Worm (Caenorhabditis elegans) whole organism, L4 larva: ENCODE data around the gene T14B4.3.

Experiments used
- F44E2.7 ChIP-seq: fragments of 200-800 bp; sonication (Bioruptor generic); IDR thresholded peaks from 2 replicates; pipeline ENCODE4 v2.1.2; 2022; ENCODE audit warnings: missing genetic modification characterization, missing compliant biosample characterization
- T26A8.4 ChIP-seq: fragments of 200-800 bp; sonication (Bioruptor generic); IDR thresholded peaks from 2 replicates; pipeline ENCODE4 v1.3.6; 2022; ENCODE audit warnings: missing genetic modification characterization, missing compliant biosample characterization
- aha-1 ChIP-seq: fragments of 150-350 bp; peaks from one replicate; lab custom pipeline; 2014; ENCODE audit warnings: missing biosample characterization, missing genetic modification characterization
- attf-4 ChIP-seq: sonication (generic microtip); optimal IDR thresholded peaks from 3 replicates; lab custom pipeline; 2017; ENCODE audit warnings: missing biosample characterization, missing genetic modification characterization
- ceh-32 ChIP-seq: sonication (generic microtip); optimal IDR thresholded peaks from 2 replicates; lab custom pipeline; 2016; ENCODE audit warnings: mild to moderate bottlenecking, missing genetic modification characterization, missing compliant biosample characterization; ENCODE audit not compliant: poor library complexity
- ceh-62 ChIP-seq: sonication (generic microtip); optimal IDR thresholded peaks from 2 replicates; lab custom pipeline; 2017; ENCODE audit warnings: missing biosample characterization, missing genetic modification characterization
- ces-1 ChIP-seq: fragments of 150-350 bp; sonication (generic microtip); optimal IDR thresholded peaks from 4 replicates; lab custom pipeline; 2014; ENCODE audit warnings: missing biosample characterization, missing genetic modification reagents, missing genetic modification characterization
- cey-2 ChIP-seq: sonication (generic microtip); optimal IDR thresholded peaks from 3 replicates; lab custom pipeline; 2017; ENCODE audit warnings: missing genetic modification characterization, mild to moderate bottlenecking, missing compliant biosample characterization, antibody characterized with exemption, borderline replicate concordance; ENCODE audit not compliant: insufficient read depth
- ctbp-1 ChIP-seq: fragments of 200-800 bp; sonication (Bioruptor generic); IDR thresholded peaks from 2 replicates; pipeline ENCODE4 v1.3.6; 2022; ENCODE audit warnings: missing genetic modification reagents, missing genetic modification characterization, missing compliant biosample characterization
- daf-12 ChIP-seq: fragments of 150-350 bp; optimal IDR thresholded peaks from 2 replicates; lab custom pipeline; 2014; ENCODE audit warnings: missing biosample characterization, missing genetic modification reagents, missing genetic modification characterization
- dmd-8 ChIP-seq: fragments of 200-800 bp; sonication (Bioruptor generic); IDR thresholded peaks from 2 replicates; pipeline ENCODE4 v1.3.6; 2022; ENCODE audit warnings: missing genetic modification characterization, missing compliant biosample characterization
- egl-43 ChIP-seq: fragments of 200-800 bp; sonication (Bioruptor generic); IDR thresholded peaks from 2 replicates; pipeline ENCODE4 v1.3.6; 2022; ENCODE audit warnings: missing genetic modification reagents, missing genetic modification characterization, missing compliant biosample characterization
- lim-7 ChIP-seq: fragments of 200-800 bp; sonication (Bioruptor generic); IDR thresholded peaks from 2 replicates; pipeline ENCODE4 v1.3.6; 2022; ENCODE audit warnings: missing genetic modification characterization, missing compliant biosample characterization
- lin-1 ChIP-seq: fragments of 200-800 bp; sonication (Bioruptor generic); IDR thresholded peaks from 2 replicates; pipeline ENCODE4 v1.3.6; 2022; ENCODE audit warnings: missing genetic modification reagents, missing genetic modification characterization, missing compliant biosample characterization
- lin-15B ChIP-seq: fragments of 150-350 bp; sonication (generic microtip); optimal IDR thresholded peaks from 3 replicates; lab custom pipeline; 2014; ENCODE audit warnings: missing biosample characterization, missing genetic modification characterization
- lin-29 ChIP-seq: fragments of 200-800 bp; sonication (Bioruptor generic); IDR thresholded peaks from 2 replicates; pipeline ENCODE4 v1.3.6; 2022; ENCODE audit warnings: missing genetic modification reagents, missing genetic modification characterization, missing compliant biosample characterization
- lir-3 ChIP-seq: sonication (generic microtip); optimal IDR thresholded peaks from 2 replicates; lab custom pipeline; 2016; ENCODE audit warnings: mild to moderate bottlenecking, missing genetic modification characterization, missing compliant biosample characterization
- lsy-2 ChIP-seq, 2 experiments: fragments of 150-350 bp in 1 of 2; sonication (generic microtip) in 1 of 2; optimal IDR thresholded peaks; 2 replicates each; lab custom pipeline; 2014 to 2017; ENCODE audit warnings: missing biosample characterization in 2 of 2, missing genetic modification characterization in 2 of 2
- madf-5 ChIP-seq, 2 experiments: fragments of 200-800 bp; sonication (Bioruptor generic); IDR thresholded peaks; 2 replicates each; pipeline ENCODE4 v1.3.6; 2022; ENCODE audit warnings: missing compliant biosample characterization in 2 of 2, missing genetic modification characterization in 2 of 2
- mep-1 ChIP-seq: fragments of 150-350 bp; sonication (generic microtip); optimal IDR thresholded peaks from 3 replicates; lab custom pipeline; 2014; ENCODE audit warnings: missing biosample characterization, missing genetic modification characterization
- mes-2 ChIP-seq: sonication (generic microtip); optimal IDR thresholded peaks from 2 replicates; lab custom pipeline; 2016; ENCODE audit warnings: missing genotype, mild to moderate bottlenecking, missing genetic modification characterization, missing compliant biosample characterization; ENCODE audit not compliant: poor library complexity, severe bottlenecking
- nhr-28 ChIP-seq: fragments of 150-350 bp; optimal IDR thresholded peaks from 2 replicates; lab custom pipeline; 2014; ENCODE audit warnings: missing biosample characterization, missing genetic modification characterization
- rbr-2 ChIP-seq: sonication (generic microtip); optimal IDR thresholded peaks from 2 replicates; lab custom pipeline; 2016; ENCODE audit warnings: missing genotype, missing genetic modification characterization, missing compliant biosample characterization
- sdz-12 ChIP-seq: fragments of 200-800 bp; sonication (Bioruptor generic); optimal IDR thresholded peaks from 2 replicates; lab custom pipeline; 2018; ENCODE audit warnings: mild to moderate bottlenecking, missing genetic modification characterization, missing compliant biosample characterization
- set-16 ChIP-seq: fragments of 200-800 bp; sonication (Bioruptor generic); IDR thresholded peaks from 2 replicates; pipeline ENCODE4 v1.3.6; 2022; ENCODE audit warnings: missing genetic modification reagents, missing genetic modification characterization, missing compliant biosample characterization
- skn-1 ChIP-seq: fragments of 150-350 bp; optimal IDR thresholded peaks from 2 replicates; lab custom pipeline; 2014; ENCODE audit warnings: missing biosample characterization, missing genetic modification characterization
- snpc-1.2 ChIP-seq: fragments of 200-800 bp; sonication (Bioruptor generic); IDR thresholded peaks from 2 replicates; pipeline ENCODE4 v1.3.6; 2022; ENCODE audit warnings: missing genetic modification reagents, missing genetic modification characterization, missing compliant biosample characterization
- spr-3 ChIP-seq: fragments of 200-800 bp; sonication (Bioruptor generic); optimal IDR thresholded peaks from 2 replicates; lab custom pipeline; 2018; ENCODE audit warnings: mild to moderate bottlenecking, missing genetic modification characterization, missing compliant biosample characterization
- tag-97 ChIP-seq: fragments of 200-800 bp; sonication (Bioruptor generic); IDR thresholded peaks from 2 replicates; pipeline ENCODE4 v1.3.6; 2022; ENCODE audit warnings: missing genetic modification characterization, missing compliant biosample characterization
- tra-1 ChIP-seq: fragments of 200-800 bp; sonication (Bioruptor generic); IDR thresholded peaks from 2 replicates; pipeline ENCODE4 v1.3.6; 2022; ENCODE audit warnings: missing genetic modification reagents, missing genetic modification characterization, missing compliant biosample characterization
- unc-130 ChIP-seq: sonication (generic microtip); optimal IDR thresholded peaks from 2 replicates; lab custom pipeline; 2016; ENCODE audit warnings: missing genetic modification reagents, missing genetic modification characterization, missing compliant biosample characterization
- vab-7 ChIP-seq: fragments of 200-800 bp; sonication (Bioruptor generic); IDR thresholded peaks from 2 replicates; pipeline ENCODE4 v1.3.6; 2022; ENCODE audit warnings: missing genetic modification reagents, missing genetic modification characterization, missing compliant biosample characterization
- zfp-2 ChIP-seq: sonication (generic microtip); optimal IDR thresholded peaks from 2 replicates; lab custom pipeline; 2016; ENCODE audit warnings: mild to moderate bottlenecking, missing genetic modification characterization, missing compliant biosample characterization
- zip-11 ChIP-seq: fragments of 200-800 bp; sonication (Bioruptor generic); IDR thresholded peaks from 2 replicates; pipeline ENCODE4 v1.3.6; 2022; ENCODE audit warnings: missing genetic modification characterization, missing compliant biosample characterization
- zip-2 ChIP-seq: fragments of 150-350 bp; optimal IDR thresholded peaks from 2 replicates; lab custom pipeline; 2014; ENCODE audit warnings: missing biosample characterization, missing genetic modification characterization
- ztf-7 ChIP-seq: fragments of 150-350 bp; optimal IDR thresholded peaks from 2 replicates; lab custom pipeline; 2014; ENCODE audit warnings: missing biosample characterization, missing genetic modification characterization

The T14B4.3 gene

ce11 chrII:6746404-6746803, 11.7 kb downstream of the T14B4.3 start, which contains the start of gene F41G3.5:
F41G3.5 (plus strand) TSS chrII:6746704.
- TF ChIP-seq set-16 (no peak), madf-5 (GFP tag; IDR thresholded peaks at IDR 0.05; lab: Robert Waterston, UW) (no peak), lim-7 (GFP tag; lab: Robert Waterston, UW) (no peak), spr-3 (GFP tag; lab: Kevin White, UChicago) (no peak), daf-12 (tag; lab: Kevin White, UChicago) (no peak), ztf-7 (tag; lab: Kevin White, UChicago) (no peak), ces-1 (GFP tag; lab: Kevin White, UChicago) (no peak)

- TF ChIP-seq egl-43 (GFP tag; lab: Robert Waterston, UW) (no peak), skn-1 (tag; lab: Kevin White, UChicago) (no peak), ctbp-1 (GFP tag; lab: Robert Waterston, UW) (no peak), T26A8.4 (GFP tag; lab: Robert Waterston, UW) (no peak), spr-3 (GFP tag; lab: Kevin White, UChicago) (no peak), lsy-2 (tag; optimal IDR thresholded peaks at IDR 0.05; lab: Kevin White, UChicago) (no peak), vab-7 (GFP tag; lab: Robert Waterston, UW) (no peak), mes-2 (tag; lab: Kevin White, UChicago) (no peak), zfp-2 (tag; lab: Kevin White, UChicago) (no peak), mep-1 (no peak), nhr-28 (tag; lab: Kevin White, UChicago) (no peak), lin-15B (tag; lab: Kevin White, UChicago) (no peak), F44E2.7 (no peak), unc-130 (GFP tag; lab: Kevin White, UChicago) (no peak), ceh-32 (tag; lab: Kevin White, UChicago) (no peak), sdz-12 (GFP tag; lab: Kevin White, UChicago) (no peak), tag-97 (no peak), dmd-8 (GFP tag; lab: Robert Waterston, UW) (no peak)
These were observed 14.7 kb downstream of the T14B4.3 start, which contains the start of gene F41G3.10 for ce11 chrII:6749422-6749821. F41G3.10 (minus strand) TSS chrII:6749522.

- TF ChIP-seq nhr-28 (tag; lab: Kevin White, UChicago) (no peak), lir-3 (tag; lab: Kevin White, UChicago) (no peak), cey-2 (tag; lab: Kevin White, UChicago) (no peak), zip-2 (tag; lab: Kevin White, UChicago) (no peak), ceh-62 (tag; lab: Kevin White, UChicago) (no peak), attf-4 (no peak), zip-11 (GFP tag; lab: Robert Waterston, UW) (no peak), aha-1 (no peak)
- TF ChIP-seq, all 104 proteins: peak for 0
These were observed 16.2 kb downstream of the T14B4.3 start, which contains the start of gene F41G3.20 for ce11 chrII:6750929-6751328. F41G3.20 (minus strand) TSS chrII:6751029.

ce11 chrII:6752027-6752426, 17.3 kb downstream of the T14B4.3 start, which contains the start of gene F41G3.19:
F41G3.19 (minus strand) TSS chrII:6752127.
- no peak for TF ChIP-seq ceh-62 (tag; lab: Kevin White, UChicago)
- TF ChIP-seq ceh-32 (tag; lab: Kevin White, UChicago): no peak
- no peak for TF ChIP-seq lin-1

- TF ChIP-seq ces-1 (GFP tag; lab: Kevin White, UChicago) (no peak), vab-7 (GFP tag; lab: Robert Waterston, UW) (no peak), rbr-2 (tag; lab: Kevin White, UChicago) (no peak), snpc-1.2 (GFP tag; lab: Robert Waterston, UW) (no peak), lin-29 (GFP tag; lab: Robert Waterston, UW) (no peak), tra-1 (GFP tag; lab: Robert Waterston, UW) (no peak), nhr-28 (tag; lab: Kevin White, UChicago) (no peak)
These were observed 18.1 kb downstream of the T14B4.3 start, which contains the start of gene F41G3.21 for ce11 chrII:6752850-6753249. F41G3.21 (minus strand) TSS chrII:6752950.
